Fruit fly (Drosophila melanogaster): Measurements from ENCODE around the gene Atg16.
A peak's percentile ranks its signal among the peaks of the same experiment; 100 is the strongest.

The Atg16 gene

DNA sequence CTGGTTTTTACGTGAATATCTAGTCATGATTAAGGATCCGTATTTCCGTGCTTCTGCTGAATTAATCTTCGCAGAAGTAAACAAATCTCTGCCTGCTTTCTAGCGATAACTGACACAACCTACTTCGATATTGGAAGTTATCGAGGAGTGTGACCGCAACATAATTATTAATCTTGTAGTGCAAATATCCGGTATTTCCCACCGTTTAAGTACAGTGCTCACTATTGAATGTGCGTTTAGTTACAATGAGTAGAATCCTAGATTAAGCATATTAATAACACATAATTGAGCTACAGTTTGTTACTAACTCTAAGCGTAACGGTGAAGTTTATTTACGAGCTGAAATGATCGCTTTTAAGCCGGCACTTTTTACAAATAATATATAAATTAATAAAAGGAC, 24.9 kb upstream of the Atg16 start:
- no peak for TF ChIP-seq h (GFP tag; optimal IDR thresholded peaks at IDR 0.05)
- TF ChIP-seq Jra (GFP tag; optimal IDR thresholded peaks at IDR 0.05): no peak
- TF ChIP-seq sv (GFP tag; optimal IDR thresholded peaks at IDR 0.05): no peak
- TF ChIP-seq usp (GFP tag; optimal IDR thresholded peaks at IDR 0.05): no peak
- no peak for TF ChIP-seq dsf (GFP tag; optimal IDR thresholded peaks at IDR 0.05; ENCODE audit: borderline replicate concordance)
- no peak for TF ChIP-seq Abd-B (GFP tag; optimal IDR thresholded peaks at IDR 0.05)
- TF ChIP-seq CG9705 (GFP tag; optimal IDR thresholded peaks at IDR 0.05): peak; percentile 9
- TF ChIP-seq Rel (GFP tag; optimal IDR thresholded peaks at IDR 0.05): no peak
- peak; percentile 99 for TF ChIP-seq Rel (tag; optimal IDR thresholded peaks at IDR 0.05)
- peak; percentile 45 for TF ChIP-seq HLH106 (tag; optimal IDR thresholded peaks at IDR 0.05)
- TF ChIP-seq foxo (GFP tag; optimal IDR thresholded peaks at IDR 0.05): peak in 1 of 2 experiments; percentile 43
- no peak for TF ChIP-seq Mio (GFP tag; optimal IDR thresholded peaks at IDR 0.05)
- TF ChIP-seq ey (GFP tag; optimal IDR thresholded peaks at IDR 0.05): peak; percentile 22

DNA sequence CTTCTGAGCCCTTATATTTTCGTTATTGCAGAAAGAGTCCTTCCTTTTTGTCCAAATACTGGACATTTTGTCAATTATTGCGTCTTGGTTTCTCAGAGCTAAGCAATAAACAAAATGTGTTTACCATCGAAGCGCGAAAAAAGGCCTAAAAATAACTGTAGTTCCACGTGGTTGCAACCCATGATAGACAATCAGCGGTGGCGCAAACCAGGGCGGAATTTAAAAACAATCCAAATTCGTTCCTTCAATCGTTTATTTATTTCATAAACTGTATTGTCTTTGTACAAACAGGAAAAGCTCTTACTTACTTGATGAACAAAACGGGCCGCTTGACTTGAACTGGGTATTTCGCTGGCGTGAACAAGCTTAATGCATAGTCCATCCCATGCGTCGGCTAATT, 23.9 kb upstream of the Atg16 start, which contains the start of gene CG7824:
Gene CG7824, minus strand, starts transcription at position 131 of the 400 bp plus-strand sequence.
- TF ChIP-seq ey (GFP tag; optimal IDR thresholded peaks at IDR 0.05) (no peak), dl (GFP tag; optimal IDR thresholded peaks at IDR 0.05; ENCODE audit: insufficient read depth in 1 of 2, partially characterized antibody in 2 of 2) (no peak), dsf (GFP tag; optimal IDR thresholded peaks at IDR 0.05; ENCODE audit: borderline replicate concordance) (no peak), GATAd (GFP tag; optimal IDR thresholded peaks at IDR 0.05) (no peak), Rel (GFP tag; optimal IDR thresholded peaks at IDR 0.05) (no peak), Rel (tag; optimal IDR thresholded peaks at IDR 0.05) (peak; percentile 50), pan (optimal IDR thresholded peaks at IDR 0.05) (no peak)

DNA sequence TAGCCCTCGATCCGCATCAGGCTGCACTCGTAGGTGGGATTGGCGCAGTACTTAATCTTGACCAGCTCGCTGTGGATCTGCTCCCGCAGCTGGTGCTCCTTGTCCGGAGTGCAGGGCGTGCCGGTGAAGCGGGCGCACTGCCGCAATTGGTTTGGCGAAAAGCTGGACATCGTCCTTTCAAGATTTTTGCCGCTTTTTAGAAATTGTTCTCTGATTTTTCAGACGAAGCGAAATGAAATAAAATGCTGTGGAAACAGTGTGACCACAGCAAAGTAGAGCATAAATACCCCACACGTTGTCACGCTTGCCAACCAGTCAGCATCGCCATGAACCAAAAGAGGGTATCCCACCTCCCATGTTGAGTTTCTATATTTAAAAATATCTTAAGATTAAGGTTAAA, 22.3 kb upstream of the Atg16 start, which contains the start of gene dgt1:
Gene dgt1, minus strand, starts transcription at position 264 of the 400 bp plus-strand sequence.
- TF ChIP-seq CrebA (GFP tag; optimal IDR thresholded peaks at IDR 0.05; ENCODE audit: borderline replicate concordance) (no peak), Myc (optimal IDR thresholded peaks at IDR 0.05) (peak; percentile 81), dmrt93B (GFP tag; optimal IDR thresholded peaks at IDR 0.05) (no peak), OdsH (GFP tag; optimal IDR thresholded peaks at IDR 0.05) (no peak), Hr83 (GFP tag; optimal IDR thresholded peaks at IDR 0.05; ENCODE audit: poor library complexity, severe bottlenecking) (no peak), CG9705 (GFP tag; optimal IDR thresholded peaks at IDR 0.05) (no peak)

DNA sequence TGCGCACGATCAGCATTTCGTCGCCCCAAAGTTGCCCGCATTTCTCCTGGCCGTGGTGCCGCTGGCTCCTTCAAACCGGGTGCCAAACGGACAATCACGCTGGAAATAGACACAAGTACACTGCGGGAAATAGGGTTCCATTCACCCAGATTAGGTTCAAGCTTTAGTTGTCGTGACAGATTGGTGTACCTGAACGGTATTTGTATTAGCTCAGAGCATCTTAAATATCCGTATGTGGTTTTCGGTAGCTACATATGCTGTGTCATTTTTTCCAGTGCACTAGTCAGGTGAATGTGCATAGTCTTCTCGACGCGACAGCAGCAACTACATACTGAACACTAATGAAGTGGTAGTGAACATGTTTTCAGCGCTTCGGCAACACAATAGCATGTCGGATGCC, 12.2 kb upstream of the Atg16 start:
- TF ChIP-seq Sp1 (GFP tag; optimal IDR thresholded peaks at IDR 0.05) (no peak), br (GFP tag; optimal IDR thresholded peaks at IDR 0.05) (no peak), rgr (GFP tag; optimal IDR thresholded peaks at IDR 0.05) (no peak), h (GFP tag; optimal IDR thresholded peaks at IDR 0.05) (no peak), tai (GFP tag; optimal IDR thresholded peaks at IDR 0.05) (no peak), Hr78 (GFP tag; optimal IDR thresholded peaks at IDR 0.05) (no peak), sv (GFP tag; optimal IDR thresholded peaks at IDR 0.05) (no peak), fru (GFP tag; optimal IDR thresholded peaks at IDR 0.05) (no peak), GATAd (GFP tag; optimal IDR thresholded peaks at IDR 0.05) (no peak), Hr83 (GFP tag; optimal IDR thresholded peaks at IDR 0.05; ENCODE audit: poor library complexity, severe bottlenecking) (no peak), brk (GFP tag; optimal IDR thresholded peaks at IDR 0.05) (no peak), psq (GFP tag; optimal IDR thresholded peaks at IDR 0.05) (no peak), dmrt93B (GFP tag; optimal IDR thresholded peaks at IDR 0.05) (no peak), dl (GFP tag; optimal IDR thresholded peaks at IDR 0.05; ENCODE audit: insufficient read depth in 1 of 2, partially characterized antibody in 2 of 2) (no peak), CrebA (GFP tag; optimal IDR thresholded peaks at IDR 0.05; ENCODE audit: borderline replicate concordance) (no peak), Vsx2 (GFP tag; optimal IDR thresholded peaks at IDR 0.05; ENCODE audit: partially characterized antibody) (no peak), Jra (GFP tag; optimal IDR thresholded peaks at IDR 0.05) (no peak), CG32264 (GFP tag; optimal IDR thresholded peaks at IDR 0.05) (no peak)

DNA sequence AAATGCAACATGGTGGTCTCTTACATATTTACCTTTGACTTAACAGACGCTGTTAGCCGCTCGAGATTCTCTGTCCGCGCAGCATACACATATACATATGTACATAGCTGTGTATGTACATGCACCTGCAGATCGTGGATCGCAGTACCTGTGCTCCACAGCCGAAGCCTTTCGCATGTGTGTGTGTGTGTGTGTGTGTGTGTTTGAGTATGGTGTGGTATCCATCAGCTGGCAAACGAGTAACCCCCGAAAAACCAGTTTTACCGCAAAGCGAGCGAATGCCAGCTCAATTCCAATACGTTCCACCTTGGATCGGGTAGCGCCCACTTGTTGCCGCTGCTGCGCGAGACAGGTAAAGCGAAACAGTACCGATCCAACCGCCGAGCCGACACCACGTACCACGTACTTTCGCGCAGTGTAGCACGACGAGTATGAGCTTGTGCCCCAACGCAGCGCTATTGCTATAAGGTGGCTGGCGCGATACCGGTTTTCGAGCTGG, 6.4 kb upstream of the Atg16 start, which contains the start of gene Cad99C:
Gene Cad99C, plus strand, starts transcription at position 365 of the 499 bp plus-strand sequence.
- TF ChIP-seq Dif (GFP tag; optimal IDR thresholded peaks at IDR 0.05; ENCODE audit: partially characterized antibody) (peak; percentile 77), brk (GFP tag; optimal IDR thresholded peaks at IDR 0.05) (peak; percentile 50), br (GFP tag; optimal IDR thresholded peaks at IDR 0.05) (peak; percentile 34), sv (GFP tag; optimal IDR thresholded peaks at IDR 0.05) (no peak), h (GFP tag; optimal IDR thresholded peaks at IDR 0.05) (peak; percentile 46), woc (GFP tag; optimal IDR thresholded peaks at IDR 0.05) (no peak), sage (GFP tag; optimal IDR thresholded peaks at IDR 0.05) (no peak), Hr83 (GFP tag; optimal IDR thresholded peaks at IDR 0.05; ENCODE audit: poor library complexity, severe bottlenecking) (peak; percentile 45), Jra (GFP tag; optimal IDR thresholded peaks at IDR 0.05) (peak; percentile 20), psq (GFP tag; optimal IDR thresholded peaks at IDR 0.05) (no peak), Hnf4 (GFP tag; optimal IDR thresholded peaks at IDR 0.05) (no peak), OdsH (GFP tag; optimal IDR thresholded peaks at IDR 0.05) (peak; percentile 25), Rel (GFP tag; optimal IDR thresholded peaks at IDR 0.05) (no peak), Rel (tag; optimal IDR thresholded peaks at IDR 0.05) (peak; percentile 37), fru (GFP tag; optimal IDR thresholded peaks at IDR 0.05) (peak; percentile 44), CrebA (GFP tag; optimal IDR thresholded peaks at IDR 0.05; ENCODE audit: borderline replicate concordance) (no peak), dl (GFP tag; optimal IDR thresholded peaks at IDR 0.05; ENCODE audit: insufficient read depth in 1 of 2, partially characterized antibody in 2 of 2) (peak; percentile 44 to 61), Vsx2 (GFP tag; optimal IDR thresholded peaks at IDR 0.05; ENCODE audit: partially characterized antibody) (peak; percentile 90), Mio (GFP tag; optimal IDR thresholded peaks at IDR 0.05) (no peak)
